Worm (Caenorhabditis elegans) whole organism, L4 larva: ENCODE results near the gene bgnt-1.1.

Experiments
- D1046.2 ChIP-seq: fragments of 200-800 bp; sonication (Bioruptor generic); IDR thresholded peaks from 2 replicates; pipeline ENCODE4 v1.3.6; 2022; ENCODE audit warnings: missing genetic modification characterization, missing compliant biosample characterization
- F37D6.2 ChIP-seq: sonication (generic microtip); optimal IDR thresholded peaks from 2 replicates; lab custom pipeline; 2016; ENCODE audit warnings: mild to moderate bottlenecking, missing genetic modification characterization, missing compliant biosample characterization
- T20F7.1 ChIP-seq: fragments of 200-800 bp; sonication (Bioruptor generic); optimal IDR thresholded peaks from 2 replicates; lab custom pipeline; 2018; ENCODE audit warnings: mild to moderate bottlenecking, missing genetic modification characterization, missing compliant biosample characterization
- ZK337.2 ChIP-seq: fragments of 200-800 bp; sonication (Bioruptor generic); IDR thresholded peaks from 2 replicates; pipeline ENCODE4 v1.3.6; 2022; ENCODE audit warnings: missing genetic modification reagents, missing genetic modification characterization, missing compliant biosample characterization
- ZK546.5 ChIP-seq, 2 experiments: sonication (generic microtip); optimal IDR thresholded peaks; 2 replicates each; lab custom pipeline; 2017; ENCODE audit warnings: missing biosample characterization in 2 of 2, missing genetic modification characterization in 2 of 2
- arid-1 ChIP-seq: fragments of 200-800 bp; sonication (Bioruptor generic); conservative IDR thresholded peaks from 2 replicates; pipeline ENCODE4 v1.3.6; 2022; ENCODE audit warnings: missing genetic modification reagents, missing genetic modification characterization, missing compliant biosample characterization
- ceh-20 ChIP-seq: fragments of 200-800 bp; sonication (Bioruptor generic); IDR thresholded peaks from 2 replicates; pipeline ENCODE4 v1.3.6; 2022; ENCODE audit warnings: missing genetic modification reagents, missing genetic modification characterization, missing compliant biosample characterization
- ceh-32 ChIP-seq: sonication (generic microtip); optimal IDR thresholded peaks from 2 replicates; lab custom pipeline; 2016; ENCODE audit warnings: mild to moderate bottlenecking, missing genetic modification characterization, missing compliant biosample characterization; ENCODE audit not compliant: poor library complexity
- ceh-44 ChIP-seq: fragments of 200-800 bp; sonication (Bioruptor generic); IDR thresholded peaks from 2 replicates; pipeline ENCODE4 v1.3.6; 2022; ENCODE audit warnings: missing genetic modification reagents, missing genetic modification characterization, missing compliant biosample characterization
- daf-16 ChIP-seq, 3 experiments: sonication (generic microtip); optimal IDR thresholded peaks; 2 replicates each; lab custom pipeline; 2016 to 2017; ENCODE audit warnings: missing genetic modification characterization in 3 of 3, missing genetic modification reagents in 3 of 3, mild to moderate bottlenecking in 2 of 3, missing compliant biosample characterization in 2 of 3, missing biosample characterization in 1 of 3, moderate library complexity in 1 of 3
- daf-19 ChIP-seq: fragments of 200-800 bp; sonication (Bioruptor generic); conservative IDR thresholded peaks from 2 replicates; pipeline ENCODE4 v1.3.6; 2022; ENCODE audit warnings: missing genetic modification characterization, missing compliant biosample characterization
- dmd-8 ChIP-seq: fragments of 200-800 bp; sonication (Bioruptor generic); IDR thresholded peaks from 2 replicates; pipeline ENCODE4 v1.3.6; 2022; ENCODE audit warnings: missing genetic modification characterization, missing compliant biosample characterization
- dmd-9 ChIP-seq: fragments of 200-800 bp; sonication (Bioruptor generic); IDR thresholded peaks from 2 replicates; pipeline ENCODE4 v1.3.6; 2022; ENCODE audit warnings: missing genetic modification reagents, missing genetic modification characterization, missing compliant biosample characterization
- dpl-1 ChIP-seq: fragments of 150-350 bp; optimal IDR thresholded peaks from 2 replicates; lab custom pipeline; 2014; ENCODE audit warnings: missing biosample characterization, missing genetic modification reagents, missing genetic modification characterization
- duxl-1 ChIP-seq: sonication (generic microtip); optimal IDR thresholded peaks from 2 replicates; lab custom pipeline; 2016; ENCODE audit warnings: mild to moderate bottlenecking, missing genetic modification characterization, moderate library complexity, missing compliant biosample characterization; ENCODE audit not compliant: poor library complexity
- egl-27 ChIP-seq: sonication (generic microtip); optimal IDR thresholded peaks from 3 replicates; lab custom pipeline; 2017; ENCODE audit warnings: missing biosample characterization, missing genetic modification reagents, missing genetic modification characterization
- egl-43 ChIP-seq: fragments of 200-800 bp; sonication (Bioruptor generic); IDR thresholded peaks from 2 replicates; pipeline ENCODE4 v1.3.6; 2022; ENCODE audit warnings: missing genetic modification reagents, missing genetic modification characterization, missing compliant biosample characterization
- fos-1 ChIP-seq: fragments of 150-350 bp; optimal IDR thresholded peaks from 2 replicates; lab custom pipeline; 2014; ENCODE audit warnings: missing biosample characterization, missing genetic modification characterization
- gei-8 ChIP-seq: fragments of 200-800 bp; sonication (Bioruptor generic); optimal IDR thresholded peaks from 2 replicates; lab custom pipeline; 2018; ENCODE audit warnings: mild to moderate bottlenecking, missing genetic modification characterization, missing compliant biosample characterization
- jun-1 ChIP-seq: fragments of 150-350 bp; optimal IDR thresholded peaks from 2 replicates; lab custom pipeline; 2014; ENCODE audit warnings: missing biosample characterization, missing genetic modification reagents, missing genetic modification characterization
- lin-13 ChIP-seq: fragments of 150-350 bp; optimal IDR thresholded peaks from 2 replicates; lab custom pipeline; 2014; ENCODE audit warnings: missing biosample characterization, missing genetic modification reagents, missing genetic modification characterization
- lin-15B ChIP-seq: fragments of 150-350 bp; sonication (generic microtip); optimal IDR thresholded peaks from 3 replicates; lab custom pipeline; 2014; ENCODE audit warnings: missing biosample characterization, missing genetic modification characterization
- lin-29 ChIP-seq: fragments of 200-800 bp; sonication (Bioruptor generic); IDR thresholded peaks from 2 replicates; pipeline ENCODE4 v1.3.6; 2022; ENCODE audit warnings: missing genetic modification reagents, missing genetic modification characterization, missing compliant biosample characterization
- lin-38 ChIP-seq: fragments of 200-800 bp; sonication (Bioruptor generic); IDR thresholded peaks from 2 replicates; pipeline ENCODE4 v1.3.6; 2022; ENCODE audit warnings: missing genetic modification reagents, missing genetic modification characterization, missing compliant biosample characterization
- lin-39 ChIP-seq: fragments of 150-350 bp; optimal IDR thresholded peaks from 2 replicates; lab custom pipeline; 2014; ENCODE audit warnings: missing biosample characterization, missing genetic modification reagents, missing genetic modification characterization
- madf-5 ChIP-seq, 2 experiments: fragments of 200-800 bp; sonication (Bioruptor generic); IDR thresholded peaks; 2 replicates each; pipeline ENCODE4 v1.3.6; 2022; ENCODE audit warnings: missing compliant biosample characterization in 2 of 2, missing genetic modification characterization in 2 of 2
- madf-9 ChIP-seq: fragments of 200-800 bp; sonication (Bioruptor generic); conservative IDR thresholded peaks from 2 replicates; pipeline ENCODE4 v1.3.6; 2022; ENCODE audit warnings: missing genetic modification reagents, missing genetic modification characterization, missing compliant biosample characterization
- mep-1 ChIP-seq: fragments of 150-350 bp; sonication (generic microtip); optimal IDR thresholded peaks from 3 replicates; lab custom pipeline; 2014; ENCODE audit warnings: missing biosample characterization, missing genetic modification characterization
- mxl-2 ChIP-seq: fragments of 200-800 bp; sonication (Bioruptor generic); conservative IDR thresholded peaks from 2 replicates; pipeline ENCODE4 v1.3.6; 2022; ENCODE audit warnings: missing genetic modification reagents, missing genetic modification characterization, missing compliant biosample characterization
- nhr-10 ChIP-seq: fragments of 150-350 bp; optimal IDR thresholded peaks from 2 replicates; lab custom pipeline; 2014; ENCODE audit warnings: missing biosample characterization, missing genetic modification characterization
- nhr-111 ChIP-seq: fragments of 200-800 bp; sonication (Bioruptor generic); optimal IDR thresholded peaks from 2 replicates; lab custom pipeline; 2018; ENCODE audit warnings: mild to moderate bottlenecking, missing genetic modification characterization, missing compliant biosample characterization
- nhr-237 ChIP-seq: sonication (generic microtip); optimal IDR thresholded peaks from 2 replicates; lab custom pipeline; 2017; ENCODE audit warnings: missing biosample characterization, missing genetic modification characterization
- nhr-41 ChIP-seq: fragments of 200-800 bp; sonication (Bioruptor generic); IDR thresholded peaks from 2 replicates; pipeline ENCODE4 v1.3.6; 2022; ENCODE audit warnings: missing genetic modification reagents, missing genetic modification characterization, missing compliant biosample characterization
- nhr-42 ChIP-seq: fragments of 200-800 bp; sonication (Bioruptor generic); IDR thresholded peaks from 2 replicates; pipeline ENCODE4 v1.3.6; 2022; ENCODE audit warnings: missing genetic modification characterization, missing compliant biosample characterization
- nhr-6 ChIP-seq: fragments of 150-350 bp; optimal IDR thresholded peaks from 2 replicates; lab custom pipeline; 2014; ENCODE audit warnings: missing biosample characterization, missing genetic modification characterization
- nhr-76 ChIP-seq: fragments of 150-350 bp; optimal IDR thresholded peaks from 2 replicates; lab custom pipeline; 2014; ENCODE audit warnings: missing biosample characterization, missing genetic modification characterization
- nhr-77 ChIP-seq: fragments of 150-350 bp; optimal IDR thresholded peaks from 2 replicates; lab custom pipeline; 2014; ENCODE audit warnings: missing biosample characterization, missing genetic modification characterization
- pha-4 ChIP-seq, 2 experiments: fragments of 150-350 bp in 1 of 2; fragments of 200-800 bp in 1 of 2; sonication (Bioruptor generic) in 1 of 2; IDR thresholded peaks in 1 of 2; optimal IDR thresholded peaks in 1 of 2; 2 replicates each; pipeline versions ENCODE4 v1.3.6 to Lab custom; 2014 to 2022; ENCODE audit warnings: missing genetic modification characterization in 2 of 2, missing genetic modification reagents in 2 of 2, missing biosample characterization in 1 of 2, missing compliant biosample characterization in 1 of 2
- pqm-1 ChIP-seq: sonication (generic microtip); optimal IDR thresholded peaks from 2 replicates; lab custom pipeline; 2017; ENCODE audit warnings: missing biosample characterization, missing genetic modification characterization
- rbr-2 ChIP-seq: sonication (generic microtip); optimal IDR thresholded peaks from 2 replicates; lab custom pipeline; 2016; ENCODE audit warnings: missing genotype, missing genetic modification characterization, missing compliant biosample characterization
- sdz-12 ChIP-seq: fragments of 200-800 bp; sonication (Bioruptor generic); optimal IDR thresholded peaks from 2 replicates; lab custom pipeline; 2018; ENCODE audit warnings: mild to moderate bottlenecking, missing genetic modification characterization, missing compliant biosample characterization
- set-16 ChIP-seq: fragments of 200-800 bp; sonication (Bioruptor generic); IDR thresholded peaks from 2 replicates; pipeline ENCODE4 v1.3.6; 2022; ENCODE audit warnings: missing genetic modification reagents, missing genetic modification characterization, missing compliant biosample characterization
- snpc-1.2 ChIP-seq: fragments of 200-800 bp; sonication (Bioruptor generic); IDR thresholded peaks from 2 replicates; pipeline ENCODE4 v1.3.6; 2022; ENCODE audit warnings: missing genetic modification reagents, missing genetic modification characterization, missing compliant biosample characterization
- snpc-4 ChIP-seq: fragments of 150-350 bp; optimal IDR thresholded peaks from 2 replicates; lab custom pipeline; 2014; ENCODE audit warnings: missing biosample characterization, missing genetic modification characterization
- spr-1 ChIP-seq: sonication (generic microtip); optimal IDR thresholded peaks from 2 replicates; lab custom pipeline; 2016; ENCODE audit warnings: mild to moderate bottlenecking, missing genetic modification characterization, missing compliant biosample characterization
- spr-3 ChIP-seq: fragments of 200-800 bp; sonication (Bioruptor generic); optimal IDR thresholded peaks from 2 replicates; lab custom pipeline; 2018; ENCODE audit warnings: mild to moderate bottlenecking, missing genetic modification characterization, missing compliant biosample characterization
- unc-39 ChIP-seq: sonication (generic microtip); optimal IDR thresholded peaks from 2 replicates; lab custom pipeline; 2017; ENCODE audit warnings: missing biosample characterization, missing genetic modification characterization
- zip-11 ChIP-seq: fragments of 200-800 bp; sonication (Bioruptor generic); IDR thresholded peaks from 2 replicates; pipeline ENCODE4 v1.3.6; 2022; ENCODE audit warnings: missing genetic modification characterization, missing compliant biosample characterization
- zip-2 ChIP-seq: fragments of 150-350 bp; optimal IDR thresholded peaks from 2 replicates; lab custom pipeline; 2014; ENCODE audit warnings: missing biosample characterization, missing genetic modification characterization

bgnt-1.1 gene

ce11 chrIV:10502345-10502744 is 29.8 kb downstream of the bgnt-1.1 start (continued):
- TF ChIP-seq nhr-41 (GFP tag; lab: Robert Waterston, UW) (no peak), duxl-1 (tag; lab: Kevin White, UChicago) (no peak), pha-4 (GFP tag; IDR thresholded peaks at IDR 0.05; lab: Robert Waterston, UW) (peak; percentile 50; the same call in 1 of the 2 replicates), pha-4 (tag; optimal IDR thresholded peaks at IDR 0.05; lab: Kevin White, UChicago) (no peak), T20F7.1 (peak; percentile 23), lin-38 (peak; percentile 26; the same call in 1 of the 2 replicates), mep-1 (tag; lab: Kevin White, UChicago) (peak; percentile 47), snpc-1.2 (GFP tag; lab: Robert Waterston, UW) (no peak)

DNA sequence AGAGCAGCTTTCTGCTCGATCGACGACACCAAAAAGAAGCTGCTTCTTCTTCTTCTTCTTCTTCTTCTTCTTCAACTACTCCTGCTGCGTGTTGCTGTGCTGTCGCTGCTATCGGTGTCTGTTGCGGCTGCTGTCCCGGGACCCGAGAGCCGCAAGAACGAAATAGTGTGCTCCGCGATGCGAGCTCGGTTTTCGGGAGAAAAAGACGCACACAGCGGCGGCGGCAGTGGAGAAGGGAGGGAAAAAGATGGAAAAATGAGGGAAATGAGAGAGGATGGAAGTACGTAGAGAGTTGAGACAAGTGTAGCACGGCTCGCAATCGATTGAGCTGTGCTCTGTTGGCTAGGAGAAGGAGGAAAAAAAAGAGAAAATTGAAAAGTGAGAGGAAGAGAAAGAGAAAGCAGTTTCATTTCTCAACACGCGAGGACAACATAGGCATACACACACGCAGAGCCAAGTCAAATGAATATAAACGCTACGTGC is 31.2 kb downstream of the bgnt-1.1 start:
- TF ChIP-seq spr-1 (tag; lab: Kevin White, UChicago) (peak; percentile 3), zip-2 (no peak), nhr-10 (tag; lab: Kevin White, UChicago) (no peak), gei-8 (GFP tag; lab: Kevin White, UChicago) (no peak), madf-9 (GFP tag; lab: Robert Waterston, UW) (0 out of 2 replicates have a peak, but pooled peaks have one; percentile 40), zip-11 (no peak), sdz-12 (GFP tag; lab: Kevin White, UChicago) (no peak), madf-5 (GFP tag; IDR thresholded peaks at IDR 0.05; lab: Robert Waterston, UW) (no peak), set-16 (GFP tag; lab: Robert Waterston, UW) (peak; percentile 93), nhr-77 (tag; lab: Kevin White, UChicago) (peak; percentile 35), ZK337.2 (no peak), lin-15B (tag; lab: Kevin White, UChicago) (no peak), jun-1 (tag; lab: Kevin White, UChicago) (no peak), D1046.2 (GFP tag; lab: Robert Waterston, UW) (no peak), ceh-20 (no peak), nhr-42 (GFP tag; lab: Robert Waterston, UW) (no peak), rbr-2 (tag; lab: Kevin White, UChicago) (peak; percentile 74), ceh-32 (no peak), ceh-44 (GFP tag; lab: Robert Waterston, UW) (no peak), snpc-4 (tag; lab: Kevin White, UChicago) (no peak), egl-43 (GFP tag; lab: Robert Waterston, UW) (peak; percentile 79), fos-1 (no peak), lin-39 (tag; lab: Kevin White, UChicago) (no peak), lin-29 (no peak), ZK546.5 (tag; optimal IDR thresholded peaks at IDR 0.05; lab: Kevin White, UChicago) (no peak), nhr-6 (no peak), unc-39 (tag; lab: Kevin White, UChicago) (no peak), dpl-1 (GFP tag; lab: Kevin White, UChicago) (no peak), lin-13 (GFP tag; lab: Kevin White, UChicago) (peak; percentile 35), F37D6.2 (peak; percentile 62), dmd-8 (GFP tag; lab: Robert Waterston, UW) (no peak), nhr-111 (no peak), daf-19 (GFP tag; lab: Robert Waterston, UW) (no peak), daf-16 (GFP tag; optimal IDR thresholded peaks at IDR 0.05; lab: Kevin White, UChicago) (peak in 1 of 2 experiments; percentile 59), daf-16 (tag; optimal IDR thresholded peaks at IDR 0.05; lab: Kevin White, UChicago) (peak; percentile 27), nhr-237 (tag; lab: Kevin White, UChicago) (no peak), nhr-76 (tag; lab: Kevin White, UChicago) (no peak), spr-3 (GFP tag; lab: Kevin White, UChicago) (no peak), arid-1 (GFP tag; lab: Robert Waterston, UW) (no peak), pqm-1 (tag; lab: Kevin White, UChicago) (peak; percentile 0), mxl-2 (no peak), dmd-9 (GFP tag; lab: Robert Waterston, UW) (no peak), mep-1 (tag; lab: Kevin White, UChicago) (peak; percentile 74), duxl-1 (tag; lab: Kevin White, UChicago) (no peak), egl-27 (tag; lab: Kevin White, UChicago) (no peak)
